Worm (Caenorhabditis elegans) whole organism, L4/young adult: Measurements from ENCODE around the gene nhr-209.

Source experiments
- dao-5 ChIP-seq: sonication (generic microtip); optimal IDR thresholded peaks from 2 replicates; lab custom pipeline; 2016; ENCODE audit warnings: missing genotype, missing genetic modification characterization, moderate library complexity, missing compliant biosample characterization
- him-1 ChIP-seq: sonication (generic microtip); optimal IDR thresholded peaks from 2 replicates; lab custom pipeline; 2016; ENCODE audit warnings: missing genotype, missing genetic modification reagents, missing genetic modification characterization, missing compliant biosample characterization

DNA sequence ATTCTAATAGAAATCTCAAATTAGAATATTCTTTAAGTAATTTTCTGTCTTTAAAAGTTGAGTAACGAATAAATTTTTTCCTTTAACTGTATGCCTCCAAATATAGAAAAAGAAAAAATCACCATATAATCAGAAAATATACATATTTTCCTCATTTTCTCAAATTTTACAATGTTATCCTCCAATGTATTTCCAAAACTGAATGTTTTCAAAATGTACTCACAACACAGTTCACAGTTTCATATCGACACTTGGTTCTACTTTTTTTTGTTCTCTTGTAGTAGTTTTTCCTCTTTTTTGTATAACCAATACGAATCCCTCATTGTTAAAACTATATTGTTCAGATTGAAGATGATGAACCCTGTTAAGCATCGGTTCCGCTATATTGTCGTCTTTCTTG, 44.4 kb upstream of the nhr-209 start, which contains the start of gene F10C2.7:
- no peak for TF ChIP-seq him-1
- TF ChIP-seq dao-5 (tag; lab: Kevin White, UChicago) = no peak
